Fruit fly (Drosophila melanogaster) whole organism, adult: ENCODE results near the gene cyc.

Experiments used
- kay ChIP-seq: fragments of 200-800 bp; sonication (Bioruptor generic); peaks from one replicate; lab custom pipeline; 2016; ENCODE audit warnings: missing biosample characterization, missing genetic modification characterization, borderline replicate concordance
- pad ChIP-seq: fragments of 200-800 bp; sonication (Bioruptor generic); optimal IDR thresholded peaks from 3 replicates; lab custom pipeline; 2017; ENCODE audit warnings: missing biosample characterization, missing genetic modification characterization, mild to moderate bottlenecking, moderate library complexity, missing genetic modification reagents

DNA sequence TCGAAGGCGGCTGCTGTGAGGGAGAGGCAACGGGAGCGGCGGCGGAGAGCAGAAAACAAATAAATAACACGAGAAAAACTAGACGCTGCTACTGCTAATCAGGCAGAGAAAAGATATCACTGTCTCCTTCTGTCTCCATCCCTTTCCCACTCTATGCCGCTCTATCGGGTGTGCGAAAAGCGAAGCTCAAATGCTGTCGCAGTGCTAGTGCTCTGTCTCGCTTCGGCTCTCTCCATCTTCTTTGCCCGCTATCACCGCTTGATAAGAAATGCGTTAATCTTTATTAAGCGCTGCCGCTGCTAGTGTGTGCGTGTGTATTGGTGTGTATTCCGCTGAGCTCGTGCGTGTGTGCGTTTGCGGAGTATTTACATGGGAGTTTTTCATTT lies 24.1 kb downstream of the cyc start:
- peak; percentile 27 for TF ChIP-seq pad (GFP tag; lab: Kevin White, UChicago)
- TF ChIP-seq kay = no peak
